Fruit fly (Drosophila melanogaster): ENCODE data around the gene CG11714.

Gene CG11714

DNA sequence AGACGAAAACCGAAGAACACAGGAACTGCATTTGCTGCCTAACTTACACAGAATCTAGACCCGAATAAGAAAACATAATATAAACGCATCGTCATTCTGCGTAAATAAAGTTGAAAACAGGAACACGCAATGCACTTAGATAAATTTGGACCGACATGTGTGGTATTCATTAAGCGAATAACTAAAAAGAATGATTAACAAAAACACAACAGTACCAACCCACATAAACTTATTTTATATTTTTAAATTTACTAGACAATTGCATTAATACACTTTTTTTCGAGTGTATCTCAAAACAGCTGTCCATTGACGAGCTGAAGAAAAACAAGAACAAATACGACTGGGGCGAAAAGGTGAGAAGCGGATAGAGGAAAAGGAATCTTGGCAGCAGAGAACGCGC, 31.8 kb upstream of the CG11714 start (continued):
- TF ChIP-seq Hsf (GFP tag; optimal IDR thresholded peaks at IDR 0.05) (peak; percentile 86), Spps (tag; optimal IDR thresholded peaks at IDR 0.05) (peak; percentile 90), Dip3 (GFP tag; optimal IDR thresholded peaks at IDR 0.05) (no peak), CG5953 (GFP tag; IDR thresholded peaks at IDR 0.05) (no peak), Deaf1 (tag; optimal IDR thresholded peaks at IDR 0.05) (peak; percentile 53), CG11085 (GFP tag; IDR thresholded peaks at IDR 0.05) (0 out of 2 replicates have a peak, but pooled peaks have one; percentile 22), vfl (GFP tag; optimal IDR thresholded peaks at IDR 0.05) (peak; percentile 33), org-1 (GFP tag; optimal IDR thresholded peaks at IDR 0.05) (peak; percentile 75), run (tag; optimal IDR thresholded peaks at IDR 0.05) (peak; percentile 16), hb (GFP tag; IDR thresholded peaks at IDR 0.05; ENCODE audit: partially characterized antibody) (no peak), MESR4 (GFP tag; optimal IDR thresholded peaks at IDR 0.05) (peak; percentile 23), CG4617 (GFP tag; optimal IDR thresholded peaks at IDR 0.05; ENCODE audit: borderline replicate concordance) (peak; percentile 60), bcd (GFP tag; optimal IDR thresholded peaks at IDR 0.05) (peak; percentile 72), GATAe (GFP tag; conservative IDR thresholded peaks at IDR 0.05) (no peak), tap (tag; optimal IDR thresholded peaks at IDR 0.05) (peak; percentile 78), pb (GFP tag; optimal IDR thresholded peaks at IDR 0.05) (no peak), klu (GFP tag; IDR thresholded peaks at IDR 0.05) (peak; percentile 53; the same call in 1 of the 2 replicates), Antp (GFP tag; optimal IDR thresholded peaks at IDR 0.05) (peak; percentile 59), BtbVII (GFP tag; optimal IDR thresholded peaks at IDR 0.05) (peak; percentile 49), Ssrp (tag; optimal IDR thresholded peaks at IDR 0.05) (peak; percentile 88), az2 (GFP tag; optimal IDR thresholded peaks at IDR 0.05) (peak; percentile 90), croc (GFP tag; conservative IDR thresholded peaks at IDR 0.05) (peak; percentile 79), Lim3 (GFP tag; IDR thresholded peaks at IDR 0.05) (no peak), CG42726 (GFP tag; IDR thresholded peaks at IDR 0.05; ENCODE audit: partially characterized antibody) (no peak), CG10267 (tag; optimal IDR thresholded peaks at IDR 0.05) (peak; percentile 90), CG6765 (GFP tag; optimal IDR thresholded peaks at IDR 0.05) (no peak), CG17359 (tag; optimal IDR thresholded peaks at IDR 0.05) (peak; percentile 79), bab2 (GFP tag; optimal IDR thresholded peaks at IDR 0.05) (peak; percentile 69), aop (GFP tag; IDR thresholded peaks at IDR 0.05) (peak; percentile 63; the same call in 1 of the 2 replicates), ap (GFP tag; IDR thresholded peaks at IDR 0.05) (peak; percentile 68; the same call in 1 of the 2 replicates), CG1647 (GFP tag; optimal IDR thresholded peaks at IDR 0.05) (peak; percentile 39), CG10462 (GFP tag; optimal IDR thresholded peaks at IDR 0.05) (peak; percentile 76), CG13894 (tag; optimal IDR thresholded peaks at IDR 0.05) (no peak), gsb-n (tag; optimal IDR thresholded peaks at IDR 0.05) (peak; percentile 91), grn (GFP tag; optimal IDR thresholded peaks at IDR 0.05) (peak; percentile 24), CG11695 (GFP tag; IDR thresholded peaks at IDR 0.05) (peak; percentile 81), CG34224 (GFP tag; IDR thresholded peaks at IDR 0.05; ENCODE audit: partially characterized antibody) (no peak), CG12236 (GFP tag; optimal IDR thresholded peaks at IDR 0.05) (peak; percentile 65), HHEX (GFP tag; optimal IDR thresholded peaks at IDR 0.05) (peak; percentile 63), tgo (GFP tag; IDR thresholded peaks at IDR 0.05) (peak; percentile 71), pho (GFP tag; optimal IDR thresholded peaks at IDR 0.05) (no peak), Vsx1 (GFP tag; optimal IDR thresholded peaks at IDR 0.05) (peak; percentile 59), dysf (GFP tag; IDR thresholded peaks at IDR 0.05) (peak; percentile 73), ind (GFP tag; optimal IDR thresholded peaks at IDR 0.05) (peak; percentile 66), crc (GFP tag; optimal IDR thresholded peaks at IDR 0.05) (peak; percentile 37), dmrt99B (tag; optimal IDR thresholded peaks at IDR 0.05) (peak; percentile 83), Lpt (GFP tag; optimal IDR thresholded peaks at IDR 0.05) (no peak), abd-A (tag; optimal IDR thresholded peaks at IDR 0.05) (no peak), CG7839 (tag; optimal IDR thresholded peaks at IDR 0.05) (peak; percentile 85), NC2α (GFP tag; optimal IDR thresholded peaks at IDR 0.05) (no peak), cg (GFP tag; optimal IDR thresholded peaks at IDR 0.05) (no peak)
